Fruit fly (Drosophila melanogaster) whole organism, adult: ENCODE measurements around the gene anne.

Experiments used
- CG11617 ChIP-seq: fragments of 200-800 bp; sonication (Bioruptor generic); optimal IDR thresholded peaks from 2 replicates; lab custom pipeline; 2017; ENCODE audit warnings: mild to moderate bottlenecking, missing biosample characterization, missing genetic modification reagents, missing genetic modification characterization
- CG12768 ChIP-seq: fragments of 200-800 bp; sonication (Bioruptor generic); optimal IDR thresholded peaks from 2 replicates; lab custom pipeline; 2017; ENCODE audit warnings: missing biosample characterization, missing genetic modification characterization, mild to moderate bottlenecking, moderate library complexity, missing genetic modification reagents
- CG14711 ChIP-seq: fragments of 200-800 bp; sonication (Bioruptor generic); optimal IDR thresholded peaks from 2 replicates; lab custom pipeline; 2018; ENCODE audit warnings: missing biosample characterization, mild to moderate bottlenecking, missing genetic modification characterization, moderate library complexity
- CG1620 ChIP-seq: fragments of 200-800 bp; sonication (Bioruptor generic); optimal IDR thresholded peaks from 2 replicates; lab custom pipeline; 2016; ENCODE audit warnings: missing biosample characterization, missing genetic modification characterization
- CG33017 ChIP-seq: fragments of 200-800 bp; sonication (Bioruptor generic); optimal IDR thresholded peaks from 2 replicates; lab custom pipeline; 2018; ENCODE audit warnings: missing biosample characterization, mild to moderate bottlenecking, missing genetic modification characterization, moderate library complexity
- CG5204 ChIP-seq: fragments of 200-800 bp; sonication (Bioruptor generic); optimal IDR thresholded peaks from 2 replicates; lab custom pipeline; 2016; ENCODE audit warnings: missing biosample characterization, missing genetic modification characterization
- CG7045 ChIP-seq: fragments of 200-800 bp; sonication (Bioruptor generic); optimal IDR thresholded peaks from 2 replicates; lab custom pipeline; 2017; ENCODE audit warnings: missing biosample characterization, mild to moderate bottlenecking, missing genetic modification characterization
- CG7101 ChIP-seq: fragments of 200-800 bp; sonication (Bioruptor generic); optimal IDR thresholded peaks from 2 replicates; lab custom pipeline; 2018; ENCODE audit warnings: missing biosample characterization, mild to moderate bottlenecking, missing genetic modification characterization, moderate library complexity
- Clk ChIP-seq: fragments of 200-800 bp; sonication (Bioruptor generic); optimal IDR thresholded peaks from 2 replicates; lab custom pipeline; 2017; ENCODE audit warnings: missing biosample characterization, missing genetic modification characterization
- Crg-1 ChIP-seq: fragments of 200-800 bp; sonication (Bioruptor generic); optimal IDR thresholded peaks from 2 replicates; lab custom pipeline; 2016; ENCODE audit warnings: missing biosample characterization, missing genetic modification characterization
- Hr96 ChIP-seq: fragments of 200-800 bp; sonication (Bioruptor generic); optimal IDR thresholded peaks from 2 replicates; lab custom pipeline; 2016; ENCODE audit warnings: missing biosample characterization, missing genetic modification characterization
- Mnt ChIP-seq: fragments of 200-800 bp; sonication (Bioruptor generic); optimal IDR thresholded peaks from 2 replicates; lab custom pipeline; 2016; ENCODE audit warnings: missing biosample characterization, mild to moderate bottlenecking, missing genetic modification characterization
- bab1 ChIP-seq: fragments of 200-800 bp; sonication (Bioruptor generic); optimal IDR thresholded peaks from 3 replicates; lab custom pipeline; 2019; ENCODE audit warnings: missing biosample characterization, mild to moderate bottlenecking, missing genetic modification characterization, moderate library complexity
- cic ChIP-seq: fragments of 200-800 bp; sonication (Bioruptor generic); optimal IDR thresholded peaks from 2 replicates; lab custom pipeline; 2017; ENCODE audit warnings: missing biosample characterization, mild to moderate bottlenecking, missing genetic modification characterization, moderate library complexity
- cnc ChIP-seq, 2 experiments: fragments of >200 bp; optimal IDR thresholded peaks; 2 replicates each; lab custom pipeline; 2017
- kay ChIP-seq: fragments of 200-800 bp; sonication (Bioruptor generic); peaks from one replicate; lab custom pipeline; 2016; ENCODE audit warnings: missing biosample characterization, missing genetic modification characterization, borderline replicate concordance
- ovo ChIP-seq: fragments of 200-800 bp; sonication (Bioruptor generic); optimal IDR thresholded peaks from 2 replicates; lab custom pipeline; 2016; ENCODE audit warnings: missing biosample characterization, missing genetic modification characterization
- pad ChIP-seq: fragments of 200-800 bp; sonication (Bioruptor generic); optimal IDR thresholded peaks from 3 replicates; lab custom pipeline; 2017; ENCODE audit warnings: missing biosample characterization, missing genetic modification characterization, mild to moderate bottlenecking, moderate library complexity, missing genetic modification reagents
- tj ChIP-seq: fragments of 200-800 bp; sonication (Bioruptor generic); optimal IDR thresholded peaks from 3 replicates; lab custom pipeline; 2017; ENCODE audit warnings: missing biosample characterization, mild to moderate bottlenecking, missing genetic modification characterization, moderate library complexity
- toe ChIP-seq: fragments of 200-800 bp; sonication (Bioruptor generic); optimal IDR thresholded peaks from 2 replicates; lab custom pipeline; 2016; ENCODE audit warnings: missing biosample characterization, missing genetic modification characterization

The anne gene

dm6 chr4:165159-165558, 33.1 kb downstream of the anne start:
- TF ChIP-seq cnc (optimal IDR thresholded peaks at IDR 0.05; lab: Kevin White, UChicago) (no peak), CG1620 (GFP tag; lab: Kevin White, UChicago) (no peak), Mnt (GFP tag; lab: Kevin White, UChicago) (no peak), CG14711 (tag; lab: Kevin White, UChicago) (no peak), CG7101 (tag; lab: Kevin White, UChicago) (no peak), toe (GFP tag; lab: Kevin White, UChicago) (no peak), Crg-1 (GFP tag; lab: Kevin White, UChicago) (no peak), Hr96 (no peak), CG12768 (no peak), CG11617 (GFP tag; lab: Kevin White, UChicago) (no peak), tj (GFP tag; lab: Kevin White, UChicago) (no peak)

DNA sequence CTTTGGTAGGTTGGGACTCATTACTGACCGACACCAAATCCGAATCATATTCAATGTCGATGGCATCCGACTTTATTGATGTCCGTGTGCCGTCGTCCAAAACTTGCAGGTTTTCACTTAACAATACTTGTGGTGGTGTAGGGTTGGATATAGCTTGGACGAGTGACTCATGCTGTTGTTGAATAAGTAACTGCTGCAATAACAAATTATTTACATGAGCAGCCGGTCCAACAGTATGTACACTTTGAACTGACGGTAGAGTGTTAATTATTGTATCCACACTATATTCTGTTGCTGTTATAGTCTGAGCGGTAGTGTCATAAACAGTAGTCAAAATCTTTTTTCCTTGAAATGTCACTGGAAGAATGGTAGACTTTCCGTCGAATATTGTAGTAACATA, 35.5 kb downstream of the anne start:
- TF ChIP-seq CG33017 (tag; lab: Kevin White, UChicago): no peak
- no peak for TF ChIP-seq cnc (optimal IDR thresholded peaks at IDR 0.05; lab: Kevin White, UChicago)
- TF ChIP-seq cic (GFP tag; lab: Kevin White, UChicago): no peak

DNA sequence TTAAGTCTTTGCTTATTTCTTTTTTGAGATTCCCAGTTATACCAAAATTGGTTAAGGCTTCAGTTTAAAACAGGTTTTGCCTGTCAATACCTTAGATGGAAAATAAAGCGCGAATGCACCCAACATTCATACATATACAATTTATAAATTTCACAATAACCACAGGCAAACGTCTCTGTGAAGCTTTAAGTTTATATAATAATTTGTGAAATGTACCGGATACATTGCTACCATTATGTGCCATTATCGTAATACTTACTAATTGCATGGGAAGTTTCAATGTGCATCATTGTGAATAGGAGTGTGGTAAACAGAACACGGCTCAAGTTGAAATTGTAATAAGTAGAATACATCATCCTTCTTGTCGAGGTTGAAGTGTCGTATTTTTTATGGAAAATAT, 42.5 kb downstream of the anne start:
- TF ChIP-seq CG14711 (tag; lab: Kevin White, UChicago) (no peak), Hr96 (no peak), CG12768 (no peak), CG33017 (tag; lab: Kevin White, UChicago) (no peak), pad (GFP tag; lab: Kevin White, UChicago) (no peak), CG11617 (GFP tag; lab: Kevin White, UChicago) (no peak), kay (GFP tag; lab: Kevin White, UChicago) (peak; percentile 63)

DNA sequence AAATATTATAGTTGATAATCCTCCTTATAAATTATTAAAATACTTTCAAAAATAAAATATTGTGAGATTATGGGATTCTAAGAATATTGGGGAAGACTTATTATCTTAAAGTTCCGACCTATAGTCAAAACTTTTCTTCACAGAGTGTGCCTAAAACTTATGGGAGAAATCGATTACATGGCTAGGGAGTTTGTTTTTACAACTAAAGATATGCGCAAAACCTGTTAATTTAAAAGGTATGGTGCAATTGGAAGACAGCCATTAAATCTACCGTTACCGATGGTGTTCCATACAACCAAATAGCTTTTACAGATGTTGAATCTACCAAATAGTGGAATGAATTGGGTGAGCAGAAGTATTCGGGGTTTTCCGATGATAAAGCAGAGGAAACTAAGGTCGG, 43.2 kb downstream of the anne start, which contains the start of gene CG33978:
Gene CG33978 (minus strand): TSS at position 395 of the 400 bp plus-strand sequence.
- TF ChIP-seq CG5204 (GFP tag; lab: Kevin White, UChicago): no peak
- TF ChIP-seq Mnt (GFP tag; lab: Kevin White, UChicago): no peak
- TF ChIP-seq toe (GFP tag; lab: Kevin White, UChicago): no peak
- TF ChIP-seq CG1620 (GFP tag; lab: Kevin White, UChicago): no peak
- TF ChIP-seq CG14711 (tag; lab: Kevin White, UChicago): no peak
- TF ChIP-seq kay (GFP tag; lab: Kevin White, UChicago): no peak
- no peak for TF ChIP-seq Crg-1 (GFP tag; lab: Kevin White, UChicago)
- no peak for TF ChIP-seq cic (GFP tag; lab: Kevin White, UChicago)
- TF ChIP-seq Hr96: no peak
- TF ChIP-seq bab1 (GFP tag; lab: Kevin White, UChicago): no peak
- no peak for TF ChIP-seq CG33017 (tag; lab: Kevin White, UChicago)

dm6 chr4:179062-179919, 47.3 kb downstream of the anne start, which contains the start of gene Arl4:
TSS of gene Arl4 (minus strand) at chr4:179389.
- TF ChIP-seq CG12768: no peak
- TF ChIP-seq bab1 (GFP tag; lab: Kevin White, UChicago): peak; percentile 11
- TF ChIP-seq CG7101 (tag; lab: Kevin White, UChicago): no peak
- no peak for TF ChIP-seq CG11617 (GFP tag; lab: Kevin White, UChicago)
- no peak for TF ChIP-seq Crg-1 (GFP tag; lab: Kevin White, UChicago)
- no peak for TF ChIP-seq CG33017 (tag; lab: Kevin White, UChicago)
- no peak for TF ChIP-seq ovo (GFP tag; lab: Kevin White, UChicago)
- TF ChIP-seq Hr96: no peak
- TF ChIP-seq CG14711 (tag; lab: Kevin White, UChicago): peak; percentile 81
- peak; percentile 16 for TF ChIP-seq CG1620 (GFP tag; lab: Kevin White, UChicago)
- no peak for TF ChIP-seq tj (GFP tag; lab: Kevin White, UChicago)
- TF ChIP-seq Mnt (GFP tag; lab: Kevin White, UChicago): no peak

- no peak for TF ChIP-seq Clk (GFP tag; lab: Kevin White, UChicago)
- TF ChIP-seq bab1 (GFP tag; lab: Kevin White, UChicago): no peak
- no peak for TF ChIP-seq Crg-1 (GFP tag; lab: Kevin White, UChicago)
- no peak for TF ChIP-seq kay (GFP tag; lab: Kevin White, UChicago)
- no peak for TF ChIP-seq CG5204 (GFP tag; lab: Kevin White, UChicago)
- TF ChIP-seq Hr96: no peak
- TF ChIP-seq CG12768: no peak
- no peak for TF ChIP-seq pad (GFP tag; lab: Kevin White, UChicago)
- TF ChIP-seq Mnt (GFP tag; lab: Kevin White, UChicago): no peak
These were observed 47.9 kb downstream of the anne start for dm6 chr4:179920-180261.

dm6 chr4:180780-181179, 48.8 kb downstream of the anne start:
- no peak for TF ChIP-seq CG12768
- no peak for TF ChIP-seq CG1620 (GFP tag; lab: Kevin White, UChicago)
- no peak for TF ChIP-seq Mnt (GFP tag; lab: Kevin White, UChicago)
- TF ChIP-seq cnc (optimal IDR thresholded peaks at IDR 0.05; lab: Kevin White, UChicago): no peak
- no peak for TF ChIP-seq CG33017 (tag; lab: Kevin White, UChicago)
- no peak for TF ChIP-seq pad (GFP tag; lab: Kevin White, UChicago)
- TF ChIP-seq CG14711 (tag; lab: Kevin White, UChicago): no peak
- no peak for TF ChIP-seq CG7045 (GFP tag; lab: Kevin White, UChicago)
- no peak for TF ChIP-seq CG11617 (GFP tag; lab: Kevin White, UChicago)
